Fruit fly (Drosophila melanogaster): ENCODE data around the gene fy.

fy gene

dm6 chr2L:8403286-8404270 is 498 bp upstream of the fy start, which contains the start of gene emb:
TSS of gene emb (plus strand) at chr2L:8403573.
- peak; percentile 52 for TF ChIP-seq chn (GFP tag; optimal IDR thresholded peaks at IDR 0.05)
- peak; percentile 99 for TF ChIP-seq hb (GFP tag; IDR thresholded peaks at IDR 0.05; ENCODE audit: partially characterized antibody)
- peak; percentile 7 for TF ChIP-seq fd96Cb (tag; optimal IDR thresholded peaks at IDR 0.05)
- TF ChIP-seq CG11723 (GFP tag; optimal IDR thresholded peaks at IDR 0.05), result no peak
- no peak for TF ChIP-seq ERR (GFP tag; optimal IDR thresholded peaks at IDR 0.05)
- no peak for TF ChIP-seq BtbVII (GFP tag; optimal IDR thresholded peaks at IDR 0.05)
- TF ChIP-seq CG18476 (GFP tag; optimal IDR thresholded peaks at IDR 0.05), result peak; percentile 41
- TF ChIP-seq Mes4 (GFP tag; optimal IDR thresholded peaks at IDR 0.05), result peak; percentile 40
- peak; percentile 59 for TF ChIP-seq Antp (GFP tag; optimal IDR thresholded peaks at IDR 0.05)
- peak; percentile 37 for TF ChIP-seq NfI (GFP tag; optimal IDR thresholded peaks at IDR 0.05)
- peak; percentile 29 for TF ChIP-seq CG18764 (GFP tag; optimal IDR thresholded peaks at IDR 0.05)
- TF ChIP-seq TFAM (GFP tag; optimal IDR thresholded peaks at IDR 0.05), result no peak
- TF ChIP-seq CG15011 (GFP tag; optimal IDR thresholded peaks at IDR 0.05), result no peak
- peak; percentile 82 for TF ChIP-seq Sin3A (optimal IDR thresholded peaks at IDR 0.05)
- no peak for TF ChIP-seq CG10565 (GFP tag; optimal IDR thresholded peaks at IDR 0.05)
- no peak for TF ChIP-seq ATbp (GFP tag; optimal IDR thresholded peaks at IDR 0.05)
- TF ChIP-seq Side (GFP tag; optimal IDR thresholded peaks at IDR 0.05), result no peak
- peak; percentile 99 for TF ChIP-seq CG7963 (GFP tag; IDR thresholded peaks at IDR 0.05; ENCODE audit: partially characterized antibody)
- TF ChIP-seq NFAT (GFP tag; IDR thresholded peaks at IDR 0.05), result peak; percentile 58
- TF ChIP-seq Jarid2 (GFP tag; optimal IDR thresholded peaks at IDR 0.05), result no peak
- TF ChIP-seq lola (GFP tag; optimal IDR thresholded peaks at IDR 0.05), result peak in 1 of 3 experiments; percentile 38
- TF ChIP-seq CG13894 (tag; optimal IDR thresholded peaks at IDR 0.05), result no peak
- peak; percentile 99 for TF ChIP-seq mld (GFP tag; IDR thresholded peaks at IDR 0.05; ENCODE audit: partially characterized antibody)
- no peak for TF ChIP-seq Sox100B (GFP tag; optimal IDR thresholded peaks at IDR 0.05)
- peak; percentile 3 for TF ChIP-seq Sry-β (GFP tag; optimal IDR thresholded peaks at IDR 0.05)
- no peak for TF ChIP-seq btn (GFP tag; optimal IDR thresholded peaks at IDR 0.05)
- peak; percentile 79; the same call in 1 of the 3 replicates for TF ChIP-seq CG34422 (GFP tag; IDR thresholded peaks at IDR 0.05)
- TF ChIP-seq ken (GFP tag; IDR thresholded peaks at IDR 0.05), result no peak
- TF ChIP-seq CG9609 (GFP tag; optimal IDR thresholded peaks at IDR 0.05), result peak; percentile 40
- TF ChIP-seq CG12769 (tag; optimal IDR thresholded peaks at IDR 0.05), result no peak
- TF ChIP-seq cad (GFP tag; optimal IDR thresholded peaks at IDR 0.05), result no peak
- no peak for TF ChIP-seq wek (GFP tag; optimal IDR thresholded peaks at IDR 0.05)
- peak; percentile 65 for TF ChIP-seq pho (GFP tag; optimal IDR thresholded peaks at IDR 0.05)
- TF ChIP-seq CG4404 (GFP tag; IDR thresholded peaks at IDR 0.05), result no peak
- peak; percentile 68 for TF ChIP-seq CG2712 (tag; optimal IDR thresholded peaks at IDR 0.05)
- TF ChIP-seq row (GFP tag; IDR thresholded peaks at IDR 0.05), result peak; percentile 76
- peak; percentile 44 for TF ChIP-seq CG8924 (tag; optimal IDR thresholded peaks at IDR 0.05)
- TF ChIP-seq CG2889 (GFP tag; IDR thresholded peaks at IDR 0.05), result no peak
- TF ChIP-seq CG5245 (GFP tag; optimal IDR thresholded peaks at IDR 0.05), result no peak
- peak; percentile 33 for TF ChIP-seq CrebB (tag; optimal IDR thresholded peaks at IDR 0.05)
- TF ChIP-seq prd (optimal IDR thresholded peaks at IDR 0.05), result no peak
- TF ChIP-seq prd (GFP tag; IDR thresholded peaks at IDR 0.05), result peak; percentile 31; the same call in 1 of the 3 replicates
- no peak for TF ChIP-seq D19B (GFP tag; optimal IDR thresholded peaks at IDR 0.05)
- TF ChIP-seq Max (GFP tag; optimal IDR thresholded peaks at IDR 0.05), result peak; percentile 49
- TF ChIP-seq Ets65A (GFP tag), result peak; percentile 94
- TF ChIP-seq dpn (GFP tag; optimal IDR thresholded peaks at IDR 0.05), result peak; percentile 36 to 50
- no peak for TF ChIP-seq CG2199 (GFP tag; IDR thresholded peaks at IDR 0.05)
- no peak for TF ChIP-seq h (optimal IDR thresholded peaks at IDR 0.05)
- no peak for TF ChIP-seq CG11085 (GFP tag; IDR thresholded peaks at IDR 0.05)
